Worm (Caenorhabditis elegans) whole organism, L1 larva: ENCODE data around the gene Y55F3AM.21.

Experiments
- alr-1 ChIP-seq: fragments of 200-800 bp; sonication (Bioruptor generic); optimal IDR thresholded peaks from 2 replicates; lab custom pipeline; 2018; ENCODE audit warnings: borderline replicate concordance, mild to moderate bottlenecking, missing genetic modification characterization, missing compliant biosample characterization
- ama-1 ChIP-seq: fragments of 150-350 bp; optimal IDR thresholded peaks from 2 replicates; lab custom pipeline; 2014
- elt-2 ChIP-seq: sonication (generic microtip); optimal IDR thresholded peaks from 2 replicates; lab custom pipeline; 2016; ENCODE audit warnings: missing genetic modification characterization, mild to moderate bottlenecking, inconsistent platforms, missing compliant biosample characterization, missing genetic modification reagents
- elt-3 ChIP-seq, 6 experiments: fragments of 150-350 bp in 1 of 6; sonication (generic microtip); optimal IDR thresholded peaks; 2 replicates each; lab custom pipeline; 2017 to 2018; ENCODE audit warnings: missing biosample characterization in 6 of 6, missing genetic modification characterization in 6 of 6, inconsistent platforms in 1 of 6
- mab-9 ChIP-seq: fragments of 200-800 bp; sonication (Bioruptor generic); IDR thresholded peaks from 2 replicates; pipeline ENCODE4 v1.3.6; 2022; ENCODE audit warnings: missing genetic modification reagents, missing genetic modification characterization, missing compliant biosample characterization
- nhr-11 ChIP-seq: fragments of 150-350 bp; optimal IDR thresholded peaks from 2 replicates; lab custom pipeline; 2014; ENCODE audit warnings: missing biosample characterization, missing genetic modification characterization
- nhr-47 ChIP-seq: sonication (generic microtip); optimal IDR thresholded peaks from 2 replicates; lab custom pipeline; 2016; ENCODE audit warnings: mild to moderate bottlenecking, missing genetic modification characterization, moderate library complexity, missing compliant biosample characterization
- nhr-90 ChIP-seq: sonication (generic microtip); optimal IDR thresholded peaks from 2 replicates; lab custom pipeline; 2016; ENCODE audit warnings: mild to moderate bottlenecking, missing genetic modification characterization, missing compliant biosample characterization; ENCODE audit not compliant: poor library complexity
- unc-62 ChIP-seq: fragments of 150-350 bp; optimal IDR thresholded peaks from 2 replicates; lab custom pipeline; 2014; ENCODE audit warnings: missing biosample characterization, missing genetic modification reagents, missing genetic modification characterization

DNA sequence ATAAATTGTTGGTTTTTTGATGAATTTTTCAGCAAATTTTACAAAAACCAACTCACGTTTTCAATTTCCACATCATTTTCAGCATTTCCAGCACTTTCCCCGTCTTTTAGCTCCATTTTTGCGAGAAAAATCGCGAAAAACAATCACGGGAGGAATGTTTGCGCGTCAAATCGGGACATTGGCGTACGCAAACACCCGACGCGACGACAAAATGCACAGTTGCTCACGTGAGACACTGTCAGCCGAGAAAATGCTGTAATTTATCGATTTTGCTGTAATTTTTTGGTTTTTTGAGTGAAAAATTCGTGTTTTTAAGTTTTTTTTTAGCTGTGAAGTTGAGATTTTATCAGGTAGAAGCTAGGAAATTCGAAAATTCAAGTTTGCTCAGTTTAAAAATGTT lies 41.9 kb downstream of the Y55F3AM.21 start, which contains the start of gene Y55F3AM.9:
- TF ChIP-seq alr-1 (no peak), elt-2 (tag; lab: Kevin White, UChicago) (no peak), unc-62 (GFP tag; lab: Kevin White, UChicago) (no peak), nhr-90 (no peak), ama-1 (lab: Kevin White, UChicago) (no peak), nhr-11 (tag; lab: Kevin White, UChicago) (no peak), nhr-47 (tag; lab: Kevin White, UChicago) (peak; percentile 58), elt-3 (tag; optimal IDR thresholded peaks at IDR 0.05; lab: Kevin White, UChicago) (no peak), mab-9 (GFP tag; lab: Robert Waterston, UW) (no peak)
